Worm (Caenorhabditis elegans) whole organism, dauer: Measurements from ENCODE around the gene R193.1.

Experiments
- unc-62 ChIP-seq: sonication (generic microtip); optimal IDR thresholded peaks from 2 replicates; lab custom pipeline; 2017; ENCODE audit warnings: missing biosample characterization, missing genetic modification reagents, missing genetic modification characterization

The R193.1 gene

DNA sequence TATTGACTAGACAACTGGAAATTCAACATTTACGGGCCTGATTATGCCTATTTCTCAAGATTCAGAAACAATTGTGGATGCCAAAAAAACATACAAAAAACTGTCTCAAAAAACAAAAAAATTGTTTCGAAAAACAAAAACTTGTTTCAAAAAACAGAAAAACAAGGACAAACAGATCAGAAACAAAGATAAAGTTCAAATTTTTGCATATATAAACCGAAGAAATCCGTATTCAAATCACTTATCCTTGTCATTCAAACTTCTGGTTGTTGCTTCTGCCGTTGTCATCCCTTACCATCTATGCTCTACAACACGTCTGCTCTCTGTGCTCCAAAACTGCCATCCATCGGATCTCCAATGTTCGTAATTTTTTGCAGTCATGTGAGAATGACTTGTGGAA is at the start of gene R193.1:
TSS of gene R193.1 (plus strand) at position 301 of the 400 bp plus-strand sequence.
- TF ChIP-seq unc-62 = no peak

DNA sequence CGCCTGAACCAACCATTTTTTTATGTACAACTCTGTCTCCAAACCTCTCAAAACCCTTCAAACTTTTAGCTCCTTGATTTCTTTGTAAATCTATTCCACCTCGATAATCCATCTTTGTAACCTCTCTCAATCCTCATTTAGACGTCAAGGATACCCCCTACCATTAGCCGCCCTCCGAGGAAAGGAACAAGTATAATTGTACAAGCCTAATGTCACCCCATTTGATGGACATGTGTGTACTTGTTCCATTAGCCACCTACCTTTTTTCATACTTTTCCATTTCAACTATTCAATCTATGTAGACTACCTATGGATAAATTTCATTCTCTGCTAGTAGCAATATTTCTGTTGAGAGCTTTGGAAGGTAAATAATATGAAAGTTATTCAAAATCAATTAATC is 47.0 kb upstream of the R193.1 start, which contains the start of gene C05D9.4:
TSS of gene C05D9.4 (plus strand) at position 301 of the 400 bp plus-strand sequence.
- TF ChIP-seq unc-62 = no peak

DNA sequence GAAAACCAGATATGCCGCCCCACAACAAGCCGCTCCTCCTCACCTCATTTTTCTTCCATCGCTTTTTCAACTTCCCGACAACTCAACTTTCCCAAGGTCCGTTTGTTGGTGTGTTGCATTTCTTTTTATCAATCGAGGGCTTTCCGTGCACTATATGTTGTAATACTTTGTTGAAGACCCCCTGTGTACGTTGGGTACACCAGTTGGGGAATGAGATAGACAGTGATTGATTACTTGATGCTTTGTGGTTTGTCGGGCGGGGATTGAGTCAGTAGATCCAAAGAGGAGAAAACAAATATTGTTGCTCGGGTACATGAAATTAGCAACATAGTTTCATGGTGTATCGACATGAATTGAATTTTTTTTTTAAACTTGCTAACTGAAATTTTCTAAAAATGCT is 45.9 kb upstream of the R193.1 start:
- TF ChIP-seq unc-62 = no peak

DNA sequence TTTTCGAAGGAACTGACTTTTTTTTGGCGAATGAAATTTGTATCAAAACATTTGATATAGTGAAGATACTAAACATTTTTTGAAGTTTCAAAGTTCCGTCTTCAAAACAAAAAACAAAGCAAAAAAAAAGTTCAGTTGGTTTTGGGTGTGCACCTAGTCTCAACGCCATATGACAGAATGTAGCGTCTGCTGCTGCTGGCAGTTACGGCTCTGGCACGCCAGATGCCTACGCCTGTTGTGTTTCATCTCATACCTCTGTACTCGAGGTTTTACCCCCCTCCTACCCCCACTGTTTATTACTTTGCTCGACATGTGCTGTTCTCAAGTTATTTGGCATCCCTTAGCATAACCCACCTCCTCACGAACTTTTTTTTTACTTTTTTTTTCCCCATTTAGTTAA is 44.0 kb upstream of the R193.1 start:
- no peak for TF ChIP-seq unc-62

DNA sequence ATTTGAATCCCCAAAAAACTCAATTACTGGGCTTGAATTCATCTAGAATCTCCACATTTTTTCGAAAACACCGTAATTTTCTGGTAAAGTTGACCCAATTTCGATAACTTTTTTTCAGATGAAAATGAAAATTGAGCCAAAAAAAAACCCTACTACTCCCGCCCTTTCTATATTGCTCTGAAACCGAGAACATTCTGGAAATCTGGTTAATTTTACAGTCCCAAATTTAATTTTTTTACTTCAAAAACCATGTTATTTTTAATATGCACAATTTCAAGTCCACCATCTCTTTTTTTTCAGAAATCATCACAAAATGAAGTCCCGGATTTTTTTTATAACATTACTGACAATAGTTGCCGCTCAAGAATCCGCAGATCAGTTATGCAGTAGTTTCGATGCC is 43.1 kb upstream of the R193.1 start, which contains the start of gene C05D9.3:
TSS of gene C05D9.3 (plus strand) at position 301 of the 400 bp plus-strand sequence.
- TF ChIP-seq unc-62 = no peak

DNA sequence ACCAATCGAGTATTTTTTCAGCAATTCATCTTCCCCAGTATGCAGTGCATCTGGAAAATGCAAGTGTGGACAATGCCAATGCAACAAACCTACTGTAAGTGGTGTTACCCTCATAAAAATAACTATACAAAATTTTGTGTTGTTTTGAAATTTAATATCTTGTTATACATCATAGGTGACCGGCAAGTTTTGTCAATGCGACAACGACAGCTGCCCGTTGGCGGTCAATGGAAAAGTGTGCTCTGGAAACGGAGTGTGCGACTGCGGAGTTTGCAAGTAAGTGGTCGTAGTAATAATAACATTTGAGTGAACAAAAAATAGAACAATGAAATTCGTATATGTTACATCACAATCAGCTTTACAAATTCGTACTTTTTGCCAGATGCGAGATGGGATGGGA is 39.5 kb upstream of the R193.1 start:
- TF ChIP-seq unc-62 = no peak

DNA sequence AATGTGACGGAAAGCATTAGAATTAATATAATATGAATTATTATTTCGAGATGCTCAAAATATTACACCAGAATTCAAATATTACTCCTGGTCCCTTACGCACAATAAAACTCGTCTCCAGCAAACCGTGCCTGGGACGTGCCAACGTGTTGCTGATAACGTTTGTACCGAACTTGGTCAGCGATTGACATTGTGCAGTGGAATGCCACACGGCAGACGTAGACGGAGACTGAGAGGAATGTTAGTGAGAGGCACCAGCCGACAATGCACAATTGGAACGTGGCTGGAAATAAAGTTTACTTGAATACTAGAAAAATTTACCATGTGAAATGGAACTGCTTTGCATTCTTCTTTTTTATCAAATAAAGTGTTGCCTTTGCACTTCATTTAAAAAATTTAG is 37.5 kb upstream of the R193.1 start:
- TF ChIP-seq unc-62 = no peak

DNA sequence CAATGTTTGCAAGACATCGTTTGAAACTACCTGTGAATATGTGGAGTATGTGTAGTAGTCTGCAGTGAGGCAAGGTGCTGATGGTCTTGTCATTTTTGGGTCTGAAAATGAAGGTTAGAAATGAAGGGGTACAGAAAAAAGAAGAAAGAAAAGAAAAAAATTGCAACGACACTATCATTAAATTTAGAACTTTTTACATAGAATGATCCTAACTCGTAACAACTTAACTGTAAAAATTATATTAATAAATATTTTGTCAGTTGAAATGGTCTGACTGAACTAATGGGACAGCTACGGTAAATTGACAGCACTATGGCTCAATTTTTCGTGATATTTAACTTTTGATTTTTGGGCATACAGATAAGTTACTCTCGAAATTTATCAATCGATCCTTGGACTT is 35.4 kb upstream of the R193.1 start, which contains the start of gene C05D9.7:
TSS of gene C05D9.7 (minus strand) at position 101 of the 400 bp plus-strand sequence.
- no peak for TF ChIP-seq unc-62

DNA sequence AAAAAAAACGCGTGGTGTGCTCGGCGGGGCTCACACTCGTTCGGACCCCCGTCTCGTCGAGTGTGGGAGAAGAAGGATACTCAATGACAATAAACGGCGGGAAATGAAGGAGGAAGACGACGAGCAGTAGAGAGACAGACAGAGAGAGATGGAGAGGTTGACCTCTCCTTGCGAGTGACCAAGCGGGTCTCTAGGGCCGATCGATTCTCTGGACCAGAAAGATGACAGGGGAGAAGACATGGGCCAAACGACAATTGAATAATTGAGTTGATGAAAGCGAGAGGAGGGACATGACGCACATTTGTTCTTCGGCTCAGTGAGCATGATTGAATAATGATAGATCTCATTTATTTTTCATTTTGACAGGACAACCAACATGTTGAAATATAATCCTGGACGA is 34.4 kb upstream of the R193.1 start:
- TF ChIP-seq unc-62 = no peak

DNA sequence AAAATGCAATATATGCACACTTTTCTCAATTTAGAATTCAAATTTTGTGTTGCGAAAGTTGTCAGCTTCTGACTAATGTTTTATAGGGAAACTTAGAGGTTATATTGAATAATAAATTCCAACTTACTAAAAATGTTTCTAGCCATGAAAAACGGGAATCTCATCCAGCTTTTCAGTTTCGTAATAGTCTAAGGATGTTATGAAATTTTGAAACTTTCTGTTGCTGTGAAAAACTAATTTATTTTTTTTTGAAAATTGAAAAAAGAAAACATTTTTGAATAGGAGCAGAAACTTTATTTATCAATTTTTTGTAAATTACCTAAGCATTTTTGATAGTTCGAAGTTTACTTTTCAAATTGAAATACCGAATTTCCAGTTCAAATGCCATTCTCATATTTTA is 33.2 kb upstream of the R193.1 start:
- no peak for TF ChIP-seq unc-62

DNA sequence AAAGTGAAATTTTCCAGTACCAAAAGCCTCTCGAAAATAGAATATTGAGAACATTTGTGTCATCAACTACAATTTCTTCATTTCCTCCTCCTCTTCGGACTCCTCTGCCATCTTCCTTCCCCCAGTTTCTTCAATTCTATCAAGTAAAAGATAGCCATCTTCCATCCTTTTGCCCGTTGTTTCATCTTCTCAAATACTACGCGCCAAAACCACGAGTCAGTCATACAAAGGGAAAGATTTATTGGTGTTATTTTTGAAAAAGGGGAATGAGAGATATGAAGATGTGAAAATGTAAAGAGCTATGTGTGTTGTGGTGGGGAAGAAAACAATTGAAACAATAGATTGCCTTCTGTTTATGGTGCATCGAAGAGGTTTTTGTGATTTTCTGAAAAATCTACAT is 32.5 kb upstream of the R193.1 start:
- TF ChIP-seq unc-62 = no peak

DNA sequence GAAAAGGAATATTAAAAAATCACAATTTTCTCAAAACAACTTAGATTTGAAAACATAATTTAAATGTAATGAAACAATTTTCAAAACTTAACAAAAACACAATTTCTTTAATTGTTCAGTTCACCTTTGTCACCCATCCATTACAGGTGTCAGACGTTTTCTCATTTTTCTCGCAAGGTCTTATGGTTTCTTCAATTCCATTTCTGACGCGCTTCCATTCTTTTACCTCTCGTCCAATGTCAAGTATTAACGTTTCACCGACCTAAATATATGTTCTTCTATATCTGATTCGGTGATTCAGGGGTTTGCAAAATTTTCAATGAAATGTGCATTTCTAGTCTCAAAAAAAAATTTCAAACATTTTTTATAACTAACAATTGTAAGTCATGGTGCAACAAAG is 31.3 kb upstream of the R193.1 start:
- TF ChIP-seq unc-62 = no peak

DNA sequence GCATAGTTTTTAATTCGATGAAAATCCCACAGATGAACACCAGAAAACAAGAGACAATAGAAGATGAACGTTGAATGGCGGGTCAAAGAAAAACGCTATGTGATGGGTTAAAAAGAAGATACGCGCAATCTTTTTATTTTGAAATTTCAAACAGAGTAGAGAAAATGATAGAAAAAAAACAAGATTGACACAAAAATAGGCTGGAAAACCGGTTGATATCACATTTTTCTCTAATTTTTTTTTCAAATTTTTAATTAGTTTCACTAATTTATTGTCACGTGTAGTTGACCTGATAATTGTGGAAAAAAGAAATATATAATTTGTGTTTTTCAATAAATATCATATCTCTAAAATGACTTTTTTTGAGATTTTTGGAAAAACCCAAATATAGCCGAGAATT is 30.6 kb upstream of the R193.1 start, which contains the start of gene C05D9.9:
TSS of gene C05D9.9 (minus strand) at position 101 of the 400 bp plus-strand sequence.
- TF ChIP-seq unc-62 = no peak

DNA sequence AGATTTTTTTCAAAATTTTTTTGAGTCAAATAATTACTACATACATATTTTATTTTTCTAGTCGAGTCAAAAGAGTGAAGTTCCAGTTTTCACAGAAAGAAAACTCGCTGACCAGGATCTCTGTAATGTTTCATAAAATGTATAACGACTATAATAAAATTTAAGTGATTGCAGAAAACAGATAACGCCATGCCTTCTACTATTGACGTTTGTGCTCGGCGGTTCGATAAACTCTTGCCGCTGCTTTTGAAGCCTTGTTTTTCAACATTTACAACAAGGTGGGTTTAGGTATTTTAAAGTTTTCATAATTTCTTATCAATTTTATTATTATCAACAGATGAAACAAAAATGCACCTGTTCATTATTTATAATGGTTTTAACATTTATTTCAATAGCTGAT is 29.3 kb upstream of the R193.1 start, which contains the start of gene lmp-2:
TSS of gene lmp-2 (plus strand) at position 190 of the 400 bp plus-strand sequence.
- no peak for TF ChIP-seq unc-62

DNA sequence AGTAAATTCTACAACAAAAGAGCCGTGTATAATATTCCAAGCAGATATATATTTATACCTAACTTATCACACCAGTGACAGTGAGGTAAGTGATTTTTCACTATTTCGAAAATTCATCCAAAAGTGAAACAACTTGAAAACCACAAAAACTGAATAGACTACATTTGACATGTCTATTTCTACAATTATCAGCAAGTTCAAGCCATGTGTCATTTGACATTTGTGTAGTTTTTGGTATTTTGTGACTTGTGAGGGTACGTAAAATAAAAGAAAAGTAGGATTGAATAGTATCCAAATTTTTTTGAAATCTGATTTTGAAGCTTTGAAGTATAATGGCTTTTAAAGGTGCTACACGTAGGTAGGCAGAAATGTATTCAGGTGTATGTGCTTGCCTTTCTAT is 28.5 kb upstream of the R193.1 start:
- no peak for TF ChIP-seq unc-62

DNA sequence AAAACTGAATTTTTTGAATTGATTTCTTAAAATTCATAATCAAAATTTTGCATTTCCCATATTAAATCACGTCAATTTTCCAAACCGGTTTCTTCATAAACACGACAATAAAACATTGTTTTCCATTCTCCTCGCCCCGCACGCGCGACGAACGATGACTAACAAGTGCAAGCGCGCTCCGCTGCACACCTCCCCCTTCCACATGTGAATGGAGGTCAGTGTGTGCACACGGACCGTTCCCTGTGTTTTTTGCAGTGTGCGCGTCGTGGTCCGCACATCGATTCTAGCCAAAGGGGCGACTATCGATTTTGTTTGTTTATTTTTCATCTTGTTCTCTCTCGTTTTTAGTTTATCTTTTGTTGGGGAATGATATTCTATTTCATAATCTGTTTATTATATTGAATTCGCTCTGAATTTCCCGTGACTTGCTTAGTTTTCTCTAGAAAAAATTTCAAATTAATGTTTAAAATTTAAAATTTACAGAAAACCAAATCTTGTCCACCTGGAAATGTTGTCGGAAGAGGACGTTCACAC is 26.2 kb upstream of the R193.1 start, which contains the start of gene snx-1:
TSS of gene snx-1 (plus strand) at position 484 of the 534 bp plus-strand sequence.
- TF ChIP-seq unc-62 = no peak

DNA sequence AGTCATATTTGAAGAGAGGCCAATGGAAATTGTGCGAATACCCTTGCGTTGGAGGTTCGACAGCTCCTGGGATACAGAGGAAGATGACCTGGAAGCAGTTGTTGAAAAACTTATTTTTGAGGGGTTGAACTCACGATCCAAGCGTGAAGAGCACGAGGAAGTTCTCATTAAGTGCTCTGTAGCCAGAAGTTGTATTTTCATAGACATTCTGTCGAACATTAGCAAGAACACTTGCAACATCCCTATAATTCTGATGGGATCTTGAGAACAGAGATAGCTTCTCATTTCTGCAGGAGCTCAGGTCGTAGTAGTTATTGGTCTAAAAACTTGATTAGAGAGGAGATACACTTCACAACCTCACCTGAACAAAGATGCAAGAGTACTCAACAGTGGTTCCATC is 13.1 kb upstream of the R193.1 start:
- TF ChIP-seq unc-62 = no peak

DNA sequence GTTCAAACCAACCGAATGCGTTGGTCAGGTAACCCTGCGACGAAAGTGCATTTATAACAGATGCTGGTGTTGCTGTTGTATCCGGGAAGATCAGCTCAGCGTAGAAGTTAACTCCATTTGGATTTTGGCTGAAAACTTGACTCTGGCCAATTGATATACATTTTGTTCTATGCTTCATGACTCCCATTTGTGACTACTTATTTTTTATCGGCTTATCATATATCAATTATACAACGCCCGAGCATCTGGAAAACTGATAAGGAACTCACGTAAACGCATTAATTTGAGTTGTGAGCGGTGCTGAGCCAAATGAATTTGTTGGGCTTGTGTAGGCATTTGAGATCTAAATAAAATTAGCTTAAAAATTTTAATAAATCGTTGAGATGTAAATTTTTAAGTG is 7.4 kb upstream of the R193.1 start:
- no peak for TF ChIP-seq unc-62

DNA sequence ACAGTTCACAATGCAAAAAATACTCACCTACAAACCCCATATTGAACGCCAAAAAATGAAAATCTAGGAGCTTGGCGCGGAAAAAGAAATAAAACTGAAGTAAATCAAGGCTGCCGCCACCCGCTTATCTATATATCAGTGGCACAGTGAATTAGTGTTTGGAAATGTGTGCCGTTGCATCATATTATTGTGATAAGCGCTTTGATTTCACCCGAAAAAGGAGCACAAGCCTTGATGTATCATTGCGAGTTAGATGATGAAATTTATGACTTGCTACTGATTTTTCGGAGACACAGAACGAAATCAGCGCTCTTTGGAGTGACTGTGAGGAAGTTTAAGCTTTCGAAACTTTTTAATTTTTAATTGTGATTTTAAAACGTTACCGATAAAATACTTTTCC is 6.3 kb upstream of the R193.1 start, which contains the start of the genes R193.2 and R193.6:
TSS of gene R193.2 (minus strand) at position 148 of the 400 bp plus-strand sequence.
TSS of gene R193.6 (plus strand) at position 350 of the 400 bp plus-strand sequence.
- TF ChIP-seq unc-62 = no peak
